Worm (Caenorhabditis elegans) whole organism, L1 larva: ENCODE measurements around the gene Y43F8B.3.
A peak's percentile ranks its signal among the peaks of the same experiment; 100 is the strongest.

Source experiments
- C04F5.9 ChIP-seq: sonication (generic microtip); optimal IDR thresholded peaks from 2 replicates; lab custom pipeline; 2016; ENCODE audit warnings: missing genetic modification characterization, missing compliant biosample characterization
- C16A3.4 ChIP-seq: fragments of 150-350 bp; optimal IDR thresholded peaks from 2 replicates; lab custom pipeline; 2014; ENCODE audit warnings: missing biosample characterization, missing genetic modification characterization
- C34B4.2 ChIP-seq: sonication (generic microtip); optimal IDR thresholded peaks from 2 replicates; lab custom pipeline; 2017; ENCODE audit warnings: mild to moderate bottlenecking, missing genetic modification characterization, missing compliant biosample characterization
- Y116A8C.19 ChIP-seq: sonication (generic microtip); optimal IDR thresholded peaks from 2 replicates; lab custom pipeline; 2016; ENCODE audit warnings: missing compliant biosample characterization, missing genetic modification characterization, borderline replicate concordance
- aly-2 ChIP-seq: fragments of 150-350 bp; optimal IDR thresholded peaks from 2 replicates; lab custom pipeline; 2014; ENCODE audit warnings: missing biosample characterization, missing genetic modification characterization
- blmp-1 ChIP-seq: fragments of 150-350 bp; optimal IDR thresholded peaks from 2 replicates; lab custom pipeline; 2014; ENCODE audit warnings: missing biosample characterization, missing genetic modification characterization
- ceh-8 ChIP-seq: fragments of 200-800 bp; sonication (Bioruptor generic); optimal IDR thresholded peaks from 2 replicates; lab custom pipeline; 2018; ENCODE audit warnings: mild to moderate bottlenecking, missing genetic modification characterization, moderate library complexity, missing compliant biosample characterization
- ceh-82 ChIP-seq, 3 experiments: fragments of 150-350 bp in 1 of 3; sonication (generic microtip) in 2 of 3; optimal IDR thresholded peaks; 2 replicates each; lab custom pipeline; 2014 to 2017; ENCODE audit warnings: missing biosample characterization in 3 of 3, missing genetic modification characterization in 3 of 3
- dpl-1 ChIP-seq, 3 experiments: fragments of 150-350 bp in 2 of 3; sonication (generic microtip) in 1 of 3; optimal IDR thresholded peaks; 2 replicates each; lab custom pipeline; 2014 to 2017; ENCODE audit warnings: missing biosample characterization in 3 of 3, missing genetic modification characterization in 3 of 3, missing genetic modification reagents in 3 of 3
- efl-3 ChIP-seq: fragments of 200-800 bp; sonication (Bioruptor generic); optimal IDR thresholded peaks from 2 replicates; lab custom pipeline; 2018; ENCODE audit warnings: mild to moderate bottlenecking, missing genetic modification characterization, missing compliant biosample characterization
- elt-2 ChIP-seq: sonication (generic microtip); optimal IDR thresholded peaks from 2 replicates; lab custom pipeline; 2016; ENCODE audit warnings: missing genetic modification characterization, mild to moderate bottlenecking, inconsistent platforms, missing compliant biosample characterization, missing genetic modification reagents
- elt-3 ChIP-seq, 6 experiments: fragments of 150-350 bp in 1 of 6; sonication (generic microtip); optimal IDR thresholded peaks; 2 replicates each; lab custom pipeline; 2017 to 2018; ENCODE audit warnings: missing biosample characterization in 6 of 6, missing genetic modification characterization in 6 of 6, inconsistent platforms in 1 of 6
- ets-5 ChIP-seq: fragments of 200-800 bp; sonication (Bioruptor generic); IDR thresholded peaks from 2 replicates; pipeline ENCODE4 v1.3.6; 2022; ENCODE audit warnings: missing genetic modification characterization, missing compliant biosample characterization
- fkh-10 ChIP-seq: sonication (generic microtip); optimal IDR thresholded peaks from 2 replicates; lab custom pipeline; 2017; ENCODE audit warnings: missing biosample characterization, missing genetic modification reagents, missing genetic modification characterization
- fkh-8 ChIP-seq: sonication (generic microtip); optimal IDR thresholded peaks from 2 replicates; lab custom pipeline; 2016; ENCODE audit warnings: mild to moderate bottlenecking, missing genetic modification characterization, missing compliant biosample characterization
- hlh-17 ChIP-seq: fragments of 200-800 bp; sonication (Bioruptor generic); optimal IDR thresholded peaks from 2 replicates; lab custom pipeline; 2018; ENCODE audit warnings: missing genetic modification characterization, mild to moderate bottlenecking, missing compliant biosample characterization, moderate library complexity, borderline replicate concordance
- hlh-4 ChIP-seq: sonication (generic microtip); optimal IDR thresholded peaks from 2 replicates; lab custom pipeline; 2016; ENCODE audit warnings: mild to moderate bottlenecking, missing genetic modification characterization, missing compliant biosample characterization
- hpl-2 ChIP-seq: fragments of 150-350 bp; optimal IDR thresholded peaks from 2 replicates; lab custom pipeline; 2014; ENCODE audit warnings: missing biosample characterization, missing genetic modification reagents, missing genetic modification characterization
- irx-1 ChIP-seq: sonication (generic microtip); optimal IDR thresholded peaks from 2 replicates; lab custom pipeline; 2016; ENCODE audit warnings: missing genetic modification characterization, missing compliant biosample characterization
- isw-1 ChIP-seq: fragments of 200-800 bp; sonication (Bioruptor generic); IDR thresholded peaks from 2 replicates; pipeline ENCODE4 v1.3.6; 2022; ENCODE audit warnings: missing genetic modification characterization, missing compliant biosample characterization
- jun-1 ChIP-seq: fragments of 150-350 bp; optimal IDR thresholded peaks from 2 replicates; lab custom pipeline; 2014; ENCODE audit warnings: missing biosample characterization, missing genetic modification reagents, missing genetic modification characterization
- lin-13 ChIP-seq: fragments of 150-350 bp; optimal IDR thresholded peaks from 2 replicates; lab custom pipeline; 2014; ENCODE audit warnings: missing biosample characterization, missing genetic modification reagents, missing genetic modification characterization
- lin-15B ChIP-seq: fragments of 150-350 bp; sonication (generic microtip); optimal IDR thresholded peaks from 3 replicates; lab custom pipeline; 2014; ENCODE audit warnings: missing biosample characterization, missing genetic modification characterization
- lin-35 ChIP-seq, 2 experiments: fragments of 150-350 bp; optimal IDR thresholded peaks; 2 replicates each; lab custom pipeline; 2014; ENCODE audit warnings: missing biosample characterization in 2 of 2, missing genetic modification characterization in 2 of 2, missing genetic modification reagents in 2 of 2
- lir-3 ChIP-seq: sonication (generic microtip); optimal IDR thresholded peaks from 2 replicates; lab custom pipeline; 2016; ENCODE audit warnings: mild to moderate bottlenecking, missing genetic modification characterization, moderate library complexity, missing compliant biosample characterization; ENCODE audit not compliant: poor library complexity
- mab-9 ChIP-seq: fragments of 200-800 bp; sonication (Bioruptor generic); IDR thresholded peaks from 2 replicates; pipeline ENCODE4 v1.3.6; 2022; ENCODE audit warnings: missing genetic modification reagents, missing genetic modification characterization, missing compliant biosample characterization
- mep-1 ChIP-seq: fragments of 150-350 bp; optimal IDR thresholded peaks from 2 replicates; lab custom pipeline; 2014; ENCODE audit warnings: missing biosample characterization, missing genetic modification characterization
- nhr-28 ChIP-seq: fragments of 150-350 bp; optimal IDR thresholded peaks from 2 replicates; lab custom pipeline; 2014; ENCODE audit warnings: missing biosample characterization, missing genetic modification characterization
- nhr-47 ChIP-seq: sonication (generic microtip); optimal IDR thresholded peaks from 2 replicates; lab custom pipeline; 2016; ENCODE audit warnings: mild to moderate bottlenecking, missing genetic modification characterization, moderate library complexity, missing compliant biosample characterization
- nhr-85 ChIP-seq: sonication (generic microtip); peaks from one replicate; lab custom pipeline; 2016; ENCODE audit warnings: missing genetic modification characterization, inconsistent platforms, missing compliant biosample characterization
- rnt-1 ChIP-seq: sonication (generic microtip); optimal IDR thresholded peaks from 2 replicates; lab custom pipeline; 2016; ENCODE audit warnings: mild to moderate bottlenecking, missing genetic modification characterization, moderate library complexity, missing compliant biosample characterization
- snpc-4 ChIP-seq: fragments of 150-350 bp; optimal IDR thresholded peaks from 2 replicates; lab custom pipeline; 2014; ENCODE audit warnings: missing biosample characterization, missing genetic modification characterization
- snu-23 ChIP-seq: sonication (generic microtip); optimal IDR thresholded peaks from 2 replicates; lab custom pipeline; 2016; ENCODE audit warnings: missing genetic modification characterization, missing compliant biosample characterization
- sup-37 ChIP-seq: fragments of 200-800 bp; sonication (Bioruptor generic); optimal IDR thresholded peaks from 2 replicates; lab custom pipeline; 2018; ENCODE audit warnings: mild to moderate bottlenecking, missing genetic modification characterization, missing compliant biosample characterization
- tbx-2 ChIP-seq: sonication (generic microtip); optimal IDR thresholded peaks from 2 replicates; lab custom pipeline; 2016; ENCODE audit warnings: missing genetic modification characterization, missing compliant biosample characterization
- unc-62 ChIP-seq: fragments of 150-350 bp; optimal IDR thresholded peaks from 2 replicates; lab custom pipeline; 2014; ENCODE audit warnings: missing biosample characterization, missing genetic modification reagents, missing genetic modification characterization

The Y43F8B.3 gene

DNA sequence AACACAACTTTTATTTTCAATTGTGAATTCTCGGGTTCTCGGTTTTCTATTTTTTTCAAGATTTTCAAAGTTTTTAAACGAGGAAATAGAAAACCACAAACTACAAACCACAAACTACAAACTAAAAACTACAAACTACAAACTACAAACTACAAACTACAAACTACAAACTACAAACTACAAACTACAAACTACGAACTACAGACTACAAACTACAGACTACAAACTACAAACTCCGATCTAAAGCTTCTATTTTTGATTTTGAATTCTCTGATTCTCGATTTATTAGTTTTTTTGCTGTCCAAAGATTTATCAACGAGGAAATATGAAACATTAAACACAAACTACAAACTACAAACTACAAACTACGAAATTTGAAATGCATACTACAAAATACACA is 47.4 kb downstream of the Y43F8B.3 start:
- TF ChIP-seq mab-9 (GFP tag; lab: Robert Waterston, UW), result no peak
- peak; percentile 11 for TF ChIP-seq nhr-85 (tag; lab: Kevin White, UChicago)
- TF ChIP-seq, all 84 proteins: peak for 1

DNA sequence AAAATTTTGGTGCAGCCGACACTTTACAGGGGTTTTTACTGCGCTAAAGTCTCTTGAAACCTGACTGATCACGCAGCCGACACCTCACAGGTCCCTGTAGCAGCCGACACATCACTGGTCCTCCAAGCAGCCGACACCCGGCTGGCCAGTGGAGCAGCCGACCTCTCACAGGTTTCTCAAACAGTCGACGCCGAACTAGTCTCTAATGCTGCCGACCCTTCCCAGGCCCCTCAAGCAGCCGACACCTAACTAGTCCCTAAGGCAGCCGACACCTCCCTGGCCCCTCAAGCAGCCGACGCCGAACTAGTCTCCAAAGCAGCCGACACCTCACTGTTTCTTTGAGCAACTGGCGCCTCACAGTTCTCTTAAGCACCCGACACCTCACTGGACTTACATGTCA is 52.4 kb downstream of the Y43F8B.3 start:
- no peak for TF ChIP-seq snu-23 (GFP tag; lab: Kevin White, UChicago)
- TF ChIP-seq nhr-47 (tag; lab: Kevin White, UChicago), result no peak
- no peak for TF ChIP-seq C34B4.2 (tag; lab: Kevin White, UChicago)
- no peak for TF ChIP-seq C04F5.9 (tag; lab: Kevin White, UChicago)
- no peak for TF ChIP-seq lin-13
- no peak for TF ChIP-seq lin-35 (GFP tag; optimal IDR thresholded peaks at IDR 0.05; lab: Kevin White, UChicago)
- TF ChIP-seq efl-3, result no peak
- no peak for TF ChIP-seq C16A3.4
- TF ChIP-seq snpc-4 (tag; lab: Kevin White, UChicago), result no peak
- no peak for TF ChIP-seq fkh-10 (GFP tag; lab: Kevin White, UChicago)
- TF ChIP-seq irx-1, result no peak
- TF ChIP-seq ceh-82 (tag; optimal IDR thresholded peaks at IDR 0.05; lab: Kevin White, UChicago), result no peak
- no peak for TF ChIP-seq aly-2 (tag; lab: Kevin White, UChicago)
- no peak for TF ChIP-seq rnt-1
- no peak for TF ChIP-seq sup-37 (GFP tag; lab: Kevin White, UChicago)
- TF ChIP-seq hlh-17, result no peak
- no peak for TF ChIP-seq unc-62 (GFP tag; lab: Kevin White, UChicago)
- TF ChIP-seq Y116A8C.19 (tag; lab: Kevin White, UChicago), result no peak

ce11 chrV:19555869-19556268 is 53.0 kb downstream of the Y43F8B.3 start, which contains the start of gene oac-1:
oac-1 (minus strand) TSS chrV:19555969.
- no peak for TF ChIP-seq lir-3
- no peak for TF ChIP-seq nhr-28 (tag; lab: Kevin White, UChicago)
- no peak for TF ChIP-seq hlh-4 (tag; lab: Kevin White, UChicago)
- no peak for TF ChIP-seq lin-15B (tag; lab: Kevin White, UChicago)
- no peak for TF ChIP-seq elt-3 (tag; optimal IDR thresholded peaks at IDR 0.05; lab: Kevin White, UChicago)
- no peak for TF ChIP-seq ets-5 (GFP tag; lab: Robert Waterston, UW)
- TF ChIP-seq dpl-1 (GFP tag; optimal IDR thresholded peaks at IDR 0.05; lab: Kevin White, UChicago), result no peak
- TF ChIP-seq elt-2 (tag; lab: Kevin White, UChicago), result no peak
- no peak for TF ChIP-seq hpl-2 (GFP tag; lab: Kevin White, UChicago)
- no peak for TF ChIP-seq tbx-2 (tag; lab: Kevin White, UChicago)
- TF ChIP-seq fkh-8 (tag; lab: Kevin White, UChicago), result no peak

- TF ChIP-seq ceh-8 (GFP tag; lab: Kevin White, UChicago) (no peak), lin-13 (no peak), jun-1 (tag; lab: Kevin White, UChicago) (no peak), isw-1 (GFP tag; lab: Robert Waterston, UW) (no peak), mep-1 (no peak), blmp-1 (tag; lab: Kevin White, UChicago) (no peak), lin-35 (GFP tag; optimal IDR thresholded peaks at IDR 0.05; lab: Kevin White, UChicago) (no peak)
Measured at ce11 chrV:19565082-19565481, 62.2 kb downstream of the Y43F8B.3 start, which contains the start of gene kcnl-1. kcnl-1 (plus strand) TSS chrV:19565382.
